Worm (Caenorhabditis elegans): Measurements from ENCODE around the gene T14G8.3.

DNA sequence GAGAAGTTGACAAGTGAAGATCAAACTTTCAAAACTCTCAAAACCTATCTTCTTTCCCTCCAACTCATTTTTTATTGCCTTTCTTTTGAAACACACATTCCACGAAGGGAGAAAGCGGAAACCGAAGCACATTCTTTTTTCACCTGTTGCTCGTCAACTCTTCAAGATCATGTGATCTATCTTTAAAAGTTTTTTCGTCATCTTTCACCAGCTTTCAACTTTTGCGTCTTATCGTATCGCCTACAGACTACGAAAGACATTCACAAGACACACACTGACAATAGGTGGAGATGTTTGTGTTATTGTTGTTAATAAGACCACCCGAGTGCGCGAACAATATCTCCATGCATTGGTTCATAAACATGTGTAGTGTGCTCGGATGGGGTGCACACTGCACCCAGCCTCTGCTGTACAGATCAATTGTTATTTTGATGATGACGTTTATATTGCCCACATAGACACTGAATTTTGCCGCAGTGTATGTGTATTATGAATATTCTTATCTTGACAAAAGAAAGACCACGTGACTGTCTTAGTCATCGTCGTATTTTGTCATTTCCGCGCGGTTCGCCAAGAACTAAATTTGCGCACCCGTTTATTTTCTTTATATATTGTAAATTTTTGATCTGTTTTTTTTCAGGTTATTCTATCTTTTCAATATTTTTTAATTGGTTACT lies 12.8 kb downstream of the T14G8.3 start:
- TF ChIP-seq pha-4 (tag; optimal IDR thresholded peaks at IDR 0.05) (no peak), dmd-4 (tag; optimal IDR thresholded peaks at IDR 0.05; ENCODE audit: borderline replicate concordance) (no peak), hlh-30 (tag; optimal IDR thresholded peaks at IDR 0.05; ENCODE audit: insufficient read depth) (no peak)
